ENCODE assay signal across 1 fruit fly cellular context in the genomic region with DNA sequence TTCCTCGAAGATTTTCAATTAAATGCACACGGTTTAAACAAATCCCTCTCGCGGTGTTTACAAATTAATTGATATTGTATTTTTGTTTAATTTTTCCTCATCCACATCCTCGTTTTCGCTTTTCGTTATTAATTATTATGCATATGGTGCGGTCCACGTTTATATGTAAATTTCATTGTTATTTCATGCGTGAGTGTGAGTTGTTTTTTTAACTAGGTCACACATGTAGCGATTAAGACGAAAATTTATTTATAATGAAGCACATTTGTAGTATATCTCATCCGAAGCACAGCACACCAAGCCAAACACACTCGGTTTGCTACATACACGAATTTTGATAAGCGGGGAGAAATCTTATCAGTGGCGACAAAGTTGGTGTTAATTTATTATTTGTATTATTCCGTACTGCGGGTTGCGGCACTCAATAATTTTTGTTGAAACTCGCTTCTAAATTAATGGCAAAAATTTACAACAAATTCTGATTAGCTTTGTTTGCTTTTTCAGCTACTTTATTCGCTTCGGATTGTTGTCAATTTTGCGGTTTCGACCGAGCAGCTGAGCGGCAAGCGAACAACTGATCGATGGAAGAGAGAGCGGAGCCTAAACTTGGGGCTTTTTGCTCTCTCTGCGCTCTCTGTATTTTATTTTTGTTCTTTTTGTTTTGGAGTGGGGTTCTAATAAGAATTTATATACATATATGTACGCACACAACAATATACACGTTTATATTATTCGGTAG.
A peak's percentile ranks its signal among the peaks of the same experiment; 100 is the strongest.
TF ChIP-seq lines count a peak whose summit lies in the region.

No protein-coding gene starts in this region.

TF ChIP-seq in whole organism, embryonic, 481 proteins besides CTCF, POLR2A, EP300 and RAD21 (continued from another document and continues in another):
- TF ChIP-seq CG9437 (GFP tag; optimal IDR thresholded peaks at IDR 0.05; lab: Kevin White, UChicago) (no peak), Blimp-1 (GFP tag; optimal IDR thresholded peaks at IDR 0.05; lab: Kevin White, UChicago) (peak; percentile 52), GATAe (GFP tag; conservative IDR thresholded peaks at IDR 0.05; lab: Robert Waterston, UW) (no peak), CG11085 (GFP tag; IDR thresholded peaks at IDR 0.05; lab: Robert Waterston, UW) (no peak), chinmo (GFP tag; IDR thresholded peaks at IDR 0.05; lab: Robert Waterston, UW; ENCODE audit: partially characterized antibody) (0 out of 4 replicates have a peak, but pooled peaks have one; percentile 32), Hr51 (GFP tag; optimal IDR thresholded peaks at IDR 0.05; lab: Kevin White, UChicago) (no peak), mld (GFP tag; IDR thresholded peaks at IDR 0.05; lab: Robert Waterston, UW; ENCODE audit: partially characterized antibody) (0 out of 3 replicates have a peak, but pooled peaks have one; percentile 13), E2f1 (GFP tag; IDR thresholded peaks at IDR 0.05; lab: Robert Waterston, UW) (no peak), CG8478 (optimal IDR thresholded peaks at IDR 0.05; lab: Kevin White, UChicago) (no peak), Sox102F (GFP tag; optimal IDR thresholded peaks at IDR 0.05; lab: Kevin White, UChicago) (no peak), ara (GFP tag; IDR thresholded peaks at IDR 0.05; lab: Robert Waterston, UW) (no peak), HLHmδ (GFP tag; optimal IDR thresholded peaks at IDR 0.05; lab: Kevin White, UChicago) (no peak), pan (optimal IDR thresholded peaks at IDR 0.05; lab: Kevin White, UChicago) (no peak), pan (GFP tag; optimal IDR thresholded peaks at IDR 0.05 in 1 of 2, IDR thresholded peaks at IDR 0.05 in 1 of 2) (peak in 1 of 2 experiments; percentile 35), CG16815 (GFP tag; optimal IDR thresholded peaks at IDR 0.05; lab: Kevin White, UChicago) (no peak), sug (tag; optimal IDR thresholded peaks at IDR 0.05; lab: Kevin White, UChicago) (peak; percentile 67), gcm (GFP tag; optimal IDR thresholded peaks at IDR 0.05; lab: Kevin White, UChicago) (no peak), CG10565 (GFP tag; optimal IDR thresholded peaks at IDR 0.05; lab: Kevin White, UChicago) (no peak), CG16813 (GFP tag; IDR thresholded peaks at IDR 0.05; lab: Robert Waterston, UW; ENCODE audit: partially characterized antibody) (no peak), CG15601 (tag; optimal IDR thresholded peaks at IDR 0.05; lab: Kevin White, UChicago) (no peak), Xbp1 (GFP tag; optimal IDR thresholded peaks at IDR 0.05; lab: Kevin White, UChicago) (no peak), CG6175 (GFP tag; IDR thresholded peaks at IDR 0.05; lab: Robert Waterston, UW) (no peak), MBD-R2 (GFP tag; IDR thresholded peaks at IDR 0.05; lab: Robert Waterston, UW) (no peak), Nf-YB (GFP tag; optimal IDR thresholded peaks at IDR 0.05; lab: Kevin White, UChicago) (no peak), CG10543 (GFP tag; optimal IDR thresholded peaks at IDR 0.05; lab: Kevin White, UChicago) (peak; percentile 64), lov (optimal IDR thresholded peaks at IDR 0.05; lab: Kevin White, UChicago) (no peak), lov (GFP tag; IDR thresholded peaks at IDR 0.05; lab: Robert Waterston, UW) (no peak), Rfx (GFP tag; IDR thresholded peaks at IDR 0.05; lab: Robert Waterston, UW) (peak; percentile 27; the same call in 1 of the 2 replicates), ab (GFP tag; optimal IDR thresholded peaks at IDR 0.05; lab: Kevin White, UChicago) (no peak), CG8290 (GFP tag; optimal IDR thresholded peaks at IDR 0.05; lab: Kevin White, UChicago) (no peak), CG8290 (tag; optimal IDR thresholded peaks at IDR 0.05; lab: Kevin White, UChicago) (peak in 1 of 2 experiments; percentile 47), CG16863 (GFP tag; optimal IDR thresholded peaks at IDR 0.05; lab: Kevin White, UChicago) (no peak), CG16779 (GFP tag; IDR thresholded peaks at IDR 0.05; lab: Robert Waterston, UW) (no peak), nmo (GFP tag; optimal IDR thresholded peaks at IDR 0.05; lab: Kevin White, UChicago) (no peak), rib (GFP tag; IDR thresholded peaks at IDR 0.05; lab: Robert Waterston, UW) (peak; percentile 55; the same call in 1 of the 2 replicates), hkb (optimal IDR thresholded peaks at IDR 0.05; lab: Kevin White, UChicago) (no peak), hkb (GFP tag; IDR thresholded peaks at IDR 0.05; lab: Robert Waterston, UW) (0 out of 2 replicates have a peak, but pooled peaks have one; percentile 50), dimm (GFP tag; IDR thresholded peaks at IDR 0.05; lab: Robert Waterston, UW) (no peak), CG9215 (GFP tag; IDR thresholded peaks at IDR 0.05; lab: Robert Waterston, UW) (no peak), CG4360 (GFP tag; IDR thresholded peaks at IDR 0.05; lab: Robert Waterston, UW) (peak; percentile 36; the same call in 1 of the 2 replicates), CG15479 (GFP tag; optimal IDR thresholded peaks at IDR 0.05; lab: Kevin White, UChicago) (no peak), B-H2 (GFP tag; optimal IDR thresholded peaks at IDR 0.05; lab: Kevin White, UChicago) (peak; percentile 17), CG34376 (GFP tag; optimal IDR thresholded peaks at IDR 0.05; lab: Kevin White, UChicago) (peak; percentile 89), ERR (GFP tag; optimal IDR thresholded peaks at IDR 0.05; lab: Kevin White, UChicago) (peak; percentile 20), caup (GFP tag; optimal IDR thresholded peaks at IDR 0.05; lab: Kevin White, UChicago; ENCODE audit: severe bottlenecking) (peak; percentile 21), D (optimal IDR thresholded peaks at IDR 0.05; lab: Kevin White, UChicago) (no peak), D (GFP tag; optimal IDR thresholded peaks at IDR 0.05; lab: Kevin White, UChicago) (no peak), Trl (optimal IDR thresholded peaks at IDR 0.05; lab: Kevin White, UChicago) (peak; percentile 82 to 95), Trl (GFP tag; optimal IDR thresholded peaks at IDR 0.05; lab: Kevin White, UChicago) (no peak), luna (GFP tag; optimal IDR thresholded peaks at IDR 0.05; lab: Kevin White, UChicago) (no peak), CG12219 (GFP tag; optimal IDR thresholded peaks at IDR 0.05; lab: Kevin White, UChicago) (peak; percentile 14), Jarid2 (GFP tag; optimal IDR thresholded peaks at IDR 0.05; lab: Kevin White, UChicago) (peak; percentile 68), CG13775 (GFP tag; optimal IDR thresholded peaks at IDR 0.05; lab: Kevin White, UChicago) (no peak), zen (tag; optimal IDR thresholded peaks at IDR 0.05; lab: Kevin White, UChicago) (no peak), TFAM (GFP tag; optimal IDR thresholded peaks at IDR 0.05; lab: Kevin White, UChicago) (no peak), her (GFP tag; optimal IDR thresholded peaks at IDR 0.05; lab: Kevin White, UChicago) (no peak), pros (GFP tag; optimal IDR thresholded peaks at IDR 0.05; lab: Kevin White, UChicago) (no peak), CG2678 (tag; optimal IDR thresholded peaks at IDR 0.05; lab: Kevin White, UChicago) (no peak), CG4404 (GFP tag; IDR thresholded peaks at IDR 0.05; lab: Robert Waterston, UW) (no peak), peb (GFP tag; IDR thresholded peaks at IDR 0.05; lab: Robert Waterston, UW) (no peak), cato (GFP tag; optimal IDR thresholded peaks at IDR 0.05; lab: Kevin White, UChicago; ENCODE audit: borderline replicate concordance) (no peak), amos (GFP tag; IDR thresholded peaks at IDR 0.05; lab: Robert Waterston, UW; ENCODE audit: partially characterized antibody) (no peak; the same call in 1 of the 2 replicates), Opbp (GFP tag; IDR thresholded peaks at IDR 0.05; lab: Robert Waterston, UW; ENCODE audit: partially characterized antibody) (no peak), CG7839 (tag; optimal IDR thresholded peaks at IDR 0.05; lab: Kevin White, UChicago) (no peak), cas (GFP tag; IDR thresholded peaks at IDR 0.05; lab: Robert Waterston, UW) (no peak), HmgD (GFP tag; optimal IDR thresholded peaks at IDR 0.05; lab: Kevin White, UChicago) (no peak), CG3281 (GFP tag; optimal IDR thresholded peaks at IDR 0.05; lab: Kevin White, UChicago) (no peak), CG33557 (GFP tag; optimal IDR thresholded peaks at IDR 0.05; lab: Kevin White, UChicago) (no peak), CHES-1-like (GFP tag; optimal IDR thresholded peaks at IDR 0.05; lab: Kevin White, UChicago) (no peak), da (GFP tag; optimal IDR thresholded peaks at IDR 0.05; lab: Kevin White, UChicago) (no peak), Nf-YA (GFP tag; IDR thresholded peaks at IDR 0.05; lab: Robert Waterston, UW) (no peak), mirr (GFP tag; optimal IDR thresholded peaks at IDR 0.05; lab: Kevin White, UChicago) (peak; percentile 92), CG13287 (GFP tag; IDR thresholded peaks at IDR 0.05; lab: Robert Waterston, UW; ENCODE audit: partially characterized antibody) (no peak), nau (GFP tag; optimal IDR thresholded peaks at IDR 0.05; lab: Kevin White, UChicago) (no peak), HmgZ (tag; optimal IDR thresholded peaks at IDR 0.05; lab: Kevin White, UChicago) (peak; percentile 30), CG3407 (GFP tag; optimal IDR thresholded peaks at IDR 0.05; lab: Kevin White, UChicago) (no peak), CG13894 (tag; optimal IDR thresholded peaks at IDR 0.05; lab: Kevin White, UChicago) (peak; percentile 30), salm (tag; optimal IDR thresholded peaks at IDR 0.05; lab: Kevin White, UChicago) (peak; percentile 35), chif (GFP tag; optimal IDR thresholded peaks at IDR 0.05; lab: Kevin White, UChicago) (no peak), BtbVII (GFP tag; optimal IDR thresholded peaks at IDR 0.05; lab: Kevin White, UChicago) (peak; percentile 32), HHEX (GFP tag; optimal IDR thresholded peaks at IDR 0.05; lab: Kevin White, UChicago) (no peak), Taf1 (GFP tag; IDR thresholded peaks at IDR 0.05; lab: Robert Waterston, UW) (no peak), sd (tag; optimal IDR thresholded peaks at IDR 0.05; lab: Kevin White, UChicago) (peak; percentile 78), CG7745 (tag; optimal IDR thresholded peaks at IDR 0.05; lab: Kevin White, UChicago) (peak; percentile 78), CG17385 (GFP tag; optimal IDR thresholded peaks at IDR 0.05; lab: Kevin White, UChicago) (peak; percentile 19), CrebB (tag; optimal IDR thresholded peaks at IDR 0.05; lab: Kevin White, UChicago) (peak; percentile 41), Pdp1 (GFP tag; optimal IDR thresholded peaks at IDR 0.05; lab: Kevin White, UChicago) (no peak), Ssrp (tag; optimal IDR thresholded peaks at IDR 0.05; lab: Kevin White, UChicago) (no peak), zfh2 (GFP tag; optimal IDR thresholded peaks at IDR 0.05; lab: Kevin White, UChicago) (no peak), CG12769 (tag; optimal IDR thresholded peaks at IDR 0.05; lab: Kevin White, UChicago) (peak; percentile 51), CG2875 (GFP tag; optimal IDR thresholded peaks at IDR 0.05; lab: Kevin White, UChicago) (no peak), sima (GFP tag; optimal IDR thresholded peaks at IDR 0.05; lab: Kevin White, UChicago) (no peak), pzg (GFP tag; optimal IDR thresholded peaks at IDR 0.05; lab: Kevin White, UChicago) (no peak), seq (GFP tag; IDR thresholded peaks at IDR 0.05; lab: Robert Waterston, UW) (no peak), unc-4 (GFP tag; IDR thresholded peaks at IDR 0.05; lab: Robert Waterston, UW; ENCODE audit: partially characterized antibody) (no peak), repo (GFP tag; optimal IDR thresholded peaks at IDR 0.05; lab: Kevin White, UChicago) (no peak), kay (GFP tag; optimal IDR thresholded peaks at IDR 0.05; lab: Kevin White, UChicago) (no peak), Adf1 (GFP tag; IDR thresholded peaks at IDR 0.05; lab: Robert Waterston, UW) (peak; percentile 36; the same call in 1 of the 2 replicates), Atf3 (GFP tag; optimal IDR thresholded peaks at IDR 0.05; lab: Kevin White, UChicago) (no peak), Xrp1 (GFP tag; IDR thresholded peaks at IDR 0.05; lab: Robert Waterston, UW) (peak; percentile 20; the same call in 1 of the 2 replicates), crp (GFP tag; optimal IDR thresholded peaks at IDR 0.05; lab: Kevin White, UChicago) (peak in 1 of 2 experiments; percentile 27), gcm2 (GFP tag; optimal IDR thresholded peaks at IDR 0.05; lab: Kevin White, UChicago) (no peak), ind (GFP tag; optimal IDR thresholded peaks at IDR 0.05; lab: Kevin White, UChicago) (no peak), Bgb (GFP tag; IDR thresholded peaks at IDR 0.05; lab: Robert Waterston, UW; ENCODE audit: partially characterized antibody) (no peak), Mes4 (GFP tag; optimal IDR thresholded peaks at IDR 0.05; lab: Kevin White, UChicago) (no peak), CG1832 (GFP tag; optimal IDR thresholded peaks at IDR 0.05; lab: Kevin White, UChicago) (no peak), CG17612 (GFP tag; IDR thresholded peaks at IDR 0.05; lab: Robert Waterston, UW) (no peak), Fer1 (GFP tag; optimal IDR thresholded peaks at IDR 0.05; lab: Kevin White, UChicago) (peak; percentile 26), corto (GFP tag; optimal IDR thresholded peaks at IDR 0.05; lab: Kevin White, UChicago) (no peak), CG7963 (GFP tag; IDR thresholded peaks at IDR 0.05; lab: Robert Waterston, UW; ENCODE audit: partially characterized antibody) (no peak), gem (tag; optimal IDR thresholded peaks at IDR 0.05; lab: Kevin White, UChicago) (no peak), Max (GFP tag; optimal IDR thresholded peaks at IDR 0.05; lab: Kevin White, UChicago) (no peak), CG1647 (GFP tag; optimal IDR thresholded peaks at IDR 0.05; lab: Kevin White, UChicago) (no peak), ken (GFP tag; IDR thresholded peaks at IDR 0.05; lab: Robert Waterston, UW) (no peak), knrl (GFP tag; IDR thresholded peaks at IDR 0.05; lab: Robert Waterston, UW; ENCODE audit: partially characterized antibody) (no peak), vvl (GFP tag; IDR thresholded peaks at IDR 0.05; lab: Robert Waterston, UW) (peak; percentile 70; the same call in 1 of the 2 replicates), dysf (GFP tag; IDR thresholded peaks at IDR 0.05; lab: Robert Waterston, UW) (no peak), tx (GFP tag; optimal IDR thresholded peaks at IDR 0.05; lab: Kevin White, UChicago) (no peak), CG1603 (tag; optimal IDR thresholded peaks at IDR 0.05; lab: Kevin White, UChicago) (no peak), chn (GFP tag; optimal IDR thresholded peaks at IDR 0.05; lab: Kevin White, UChicago) (no peak), D19B (GFP tag; optimal IDR thresholded peaks at IDR 0.05; lab: Kevin White, UChicago) (no peak), onecut (GFP tag; IDR thresholded peaks at IDR 0.05; lab: Robert Waterston, UW) (peak; percentile 59; the same call in 1 of the 2 replicates), Abd-B (GFP tag; optimal IDR thresholded peaks at IDR 0.05; lab: Kevin White, UChicago) (no peak), fd64A (GFP tag; optimal IDR thresholded peaks at IDR 0.05; lab: Kevin White, UChicago) (no peak)
